Fruit fly (Drosophila melanogaster) Kc167 (cell line): ENCODE measurements around the gene Ptx1.

Experiments
- Myc ChIP-seq: fragments of >200 bp; optimal IDR thresholded peaks from 2 replicates; lab custom pipeline; 2017; ENCODE audit warnings: missing external identifiers
- Sin3A ChIP-seq: fragments of >200 bp; optimal IDR thresholded peaks from 2 replicates; lab custom pipeline; 2018; ENCODE audit warnings: missing external identifiers
- h ChIP-seq: fragments of >200 bp; optimal IDR thresholded peaks from 3 replicates; lab custom pipeline; 2018; ENCODE audit warnings: missing external identifiers
- insv ChIP-seq: fragments of >200 bp; optimal IDR thresholded peaks from 3 replicates; lab custom pipeline; 2018; ENCODE audit warnings: missing external identifiers
- psq ChIP-seq: fragments of >200 bp; optimal IDR thresholded peaks from 2 replicates; lab custom pipeline; 2017; ENCODE audit warnings: missing external identifiers
- ttk ChIP-seq: sonication (Bioruptor generic); optimal IDR thresholded peaks from 2 replicates; lab custom pipeline; 2017; ENCODE audit warnings: missing external identifiers

- TF ChIP-seq ttk (lab: Kevin White, UChicago) (no peak), insv (no peak), psq (lab: Kevin White, UChicago) (no peak), h (lab: Kevin White, UChicago) (no peak), Myc (no peak), Sin3A (lab: Kevin White, UChicago) (no peak)
These were observed 42.2 kb upstream of the Ptx1 start for dm6 chr3R:30870317-30870878.
